Worm (Caenorhabditis elegans): ENCODE measurements around the gene nep-26.

nep-26 gene

ce11 chrII:10250966-10251365, 49.0 kb downstream of the nep-26 start, which contains the start of gene F54B3.1:
Gene F54B3.1 (plus strand): TSS chrII:10251266.
- TF ChIP-seq snpc-3.4 (tag; optimal IDR thresholded peaks at IDR 0.05), result peak; percentile 6
- no peak for TF ChIP-seq hrde-1 (tag; optimal IDR thresholded peaks at IDR 0.05; ENCODE audit: borderline replicate concordance)
- TF ChIP-seq B0261.1 (tag; optimal IDR thresholded peaks at IDR 0.05), result no peak

ce11 chrII:10248355-10249041, 51.4 kb downstream of the nep-26 start, which contains the start of gene atad-3:
Gene atad-3 (plus strand): TSS chrII:10248991.
- TF ChIP-seq ztf-26 (tag; optimal IDR thresholded peaks at IDR 0.05) (peak; percentile 33), let-526 (GFP tag; IDR thresholded peaks at IDR 0.05) (peak; percentile 95), lin-40 (tag; optimal IDR thresholded peaks at IDR 0.05) (peak; percentile 73), attf-5 (GFP tag; optimal IDR thresholded peaks at IDR 0.05) (peak; percentile 95), rcor-1 (GFP tag; IDR thresholded peaks at IDR 0.05) (peak; percentile 97), lin-54 (GFP tag; optimal IDR thresholded peaks at IDR 0.05) (peak; percentile 90), Y53G8AR.9 (GFP tag; conservative IDR thresholded peaks at IDR 0.05) (peak; percentile 95), ekl-4 (GFP tag; IDR thresholded peaks at IDR 0.05) (peak; percentile 94), pbrm-1 (GFP tag; IDR thresholded peaks at IDR 0.05) (peak; percentile 98), mxl-1 (tag; optimal IDR thresholded peaks at IDR 0.05) (no peak), madf-3 (GFP tag; IDR thresholded peaks at IDR 0.05) (peak; percentile 94), hrde-1 (tag; optimal IDR thresholded peaks at IDR 0.05; ENCODE audit: borderline replicate concordance) (peak; percentile 33), rec-8 (tag; optimal IDR thresholded peaks at IDR 0.05) (peak; percentile 23 to 49), ceh-40 (GFP tag; IDR thresholded peaks at IDR 0.05) (peak; percentile 78; the same call in 1 of the 2 replicates), C06A6.2 (GFP tag; conservative IDR thresholded peaks at IDR 0.05) (peak; percentile 89), tlf-1 (GFP tag; optimal IDR thresholded peaks at IDR 0.05) (peak; percentile 65), ets-4 (GFP tag; optimal IDR thresholded peaks at IDR 0.05) (no peak), let-607 (tag; optimal IDR thresholded peaks at IDR 0.05) (peak in 1 of 2 experiments; percentile 63), bed-2 (GFP tag; IDR thresholded peaks at IDR 0.05) (peak; percentile 97), F10E7.11 (tag; optimal IDR thresholded peaks at IDR 0.05) (no peak), ztf-18 (tag; optimal IDR thresholded peaks at IDR 0.05) (peak; percentile 98), die-1 (tag; optimal IDR thresholded peaks at IDR 0.05) (no peak), Y67H2A.10 (GFP tag; conservative IDR thresholded peaks at IDR 0.05) (peak; percentile 95), F23B12.7 (tag; optimal IDR thresholded peaks at IDR 0.05; ENCODE audit: insufficient read depth) (peak; percentile 34), nhr-27 (tag; optimal IDR thresholded peaks at IDR 0.05) (no peak), mcd-1 (GFP tag; IDR thresholded peaks at IDR 0.05) (peak; percentile 95), aptf-2 (GFP tag; conservative IDR thresholded peaks at IDR 0.05) (peak; percentile 94), dpff-1 (tag; optimal IDR thresholded peaks at IDR 0.05) (no peak), nfyb-1 (GFP tag; IDR thresholded peaks at IDR 0.05) (peak; percentile 95), akir-1 (GFP tag; optimal IDR thresholded peaks at IDR 0.05) (peak; percentile 77), unc-130 (GFP tag; optimal IDR thresholded peaks at IDR 0.05) (peak; percentile 74), B0019.2 (GFP tag; conservative IDR thresholded peaks at IDR 0.05) (peak; percentile 95), Y56A3A.18 (GFP tag; IDR thresholded peaks at IDR 0.05) (peak; percentile 62; the same call in 1 of the 2 replicates), repo-1 (tag; optimal IDR thresholded peaks at IDR 0.05) (no peak), F22D6.2 (tag; optimal IDR thresholded peaks at IDR 0.05) (peak; percentile 9), ZK185.1 (tag; optimal IDR thresholded peaks at IDR 0.05; ENCODE audit: poor library complexity, severe bottlenecking) (peak; percentile 86), T07F8.4 (tag; optimal IDR thresholded peaks at IDR 0.05) (peak; percentile 36), atf-7 (tag; optimal IDR thresholded peaks at IDR 0.05) (peak; percentile 64), nhr-90 (tag; optimal IDR thresholded peaks at IDR 0.05) (peak; percentile 37), egrh-3 (GFP tag; IDR thresholded peaks at IDR 0.05) (peak; percentile 90), aptf-3 (GFP tag; IDR thresholded peaks at IDR 0.05) (no peak), zfh-2 (GFP tag; conservative IDR thresholded peaks at IDR 0.05) (peak; percentile 47; the same call in 1 of the 2 replicates)
